Worm (Caenorhabditis elegans): Measurements from ENCODE around the gene pkc-2.

ce11 chrX:9401963-9402362 is 37.3 kb downstream of the pkc-2 start:
- TF ChIP-seq klf-2 (GFP tag; conservative IDR thresholded peaks at IDR 0.05): no peak
- no peak for TF ChIP-seq med-1 (GFP tag; optimal IDR thresholded peaks at IDR 0.05; ENCODE audit: insufficient read depth)
- TF ChIP-seq ztf-23 (GFP tag; IDR thresholded peaks at IDR 0.05): no peak
- TF ChIP-seq ztf-29 (GFP tag; IDR thresholded peaks at IDR 0.05): no peak
- no peak for TF ChIP-seq ref-1 (GFP tag; conservative IDR thresholded peaks at IDR 0.05)
- no peak for TF ChIP-seq tab-1 (GFP tag; IDR thresholded peaks at IDR 0.05)
- no peak for TF ChIP-seq T22C8.4 (GFP tag; IDR thresholded peaks at IDR 0.05)
